Fruit fly (Drosophila melanogaster) Kc167 (cell line): ENCODE results near the gene CG31698.

Source experiments
- Sin3A ChIP-seq: fragments of >200 bp; optimal IDR thresholded peaks from 2 replicates; lab custom pipeline; 2018; ENCODE audit warnings: missing external identifiers
- h ChIP-seq: fragments of >200 bp; optimal IDR thresholded peaks from 3 replicates; lab custom pipeline; 2018; ENCODE audit warnings: missing external identifiers
- psq ChIP-seq: fragments of >200 bp; optimal IDR thresholded peaks from 2 replicates; lab custom pipeline; 2017; ENCODE audit warnings: missing external identifiers
- ttk ChIP-seq: sonication (Bioruptor generic); optimal IDR thresholded peaks from 2 replicates; lab custom pipeline; 2017; ENCODE audit warnings: missing external identifiers

DNA sequence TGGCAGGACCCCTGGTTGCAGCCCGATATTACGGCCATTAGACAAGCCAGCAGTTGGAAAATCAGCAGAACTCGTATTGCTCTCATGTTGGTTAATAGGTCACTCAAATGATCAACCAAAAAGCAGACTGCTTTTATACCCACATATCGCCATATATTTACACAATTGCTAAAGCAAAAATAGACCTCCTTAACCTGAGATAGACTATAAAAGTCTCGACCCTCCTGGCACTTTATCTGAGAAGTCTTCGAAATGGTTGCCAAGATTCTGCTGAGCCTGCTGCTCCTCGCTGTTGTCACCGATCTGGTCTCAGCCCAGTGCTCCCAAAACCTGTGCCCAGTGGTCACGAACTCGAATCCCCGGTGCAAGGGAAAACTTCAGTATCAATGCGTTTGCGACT, at the start of gene CG31698, which contains the start of gene CG15404:
- TF ChIP-seq Sin3A (lab: Kevin White, UChicago) (no peak), ttk (lab: Kevin White, UChicago) (no peak), h (lab: Kevin White, UChicago) (no peak), psq (lab: Kevin White, UChicago) (no peak)
